Worm (Caenorhabditis elegans) whole organism, late embryonic: ENCODE results near the gene srw-3.

ENCODE experiments used
- elt-2 ChIP-seq: sonication (generic microtip); optimal IDR thresholded peaks from 2 replicates; lab custom pipeline; 2016; ENCODE audit warnings: missing genetic modification reagents, missing genetic modification characterization, missing compliant biosample characterization
- hlh-8 ChIP-seq: sonication (generic microtip); optimal IDR thresholded peaks from 2 replicates; lab custom pipeline; 2016; ENCODE audit warnings: missing genotype, missing genetic modification characterization, missing compliant biosample characterization

The srw-3 gene

DNA sequence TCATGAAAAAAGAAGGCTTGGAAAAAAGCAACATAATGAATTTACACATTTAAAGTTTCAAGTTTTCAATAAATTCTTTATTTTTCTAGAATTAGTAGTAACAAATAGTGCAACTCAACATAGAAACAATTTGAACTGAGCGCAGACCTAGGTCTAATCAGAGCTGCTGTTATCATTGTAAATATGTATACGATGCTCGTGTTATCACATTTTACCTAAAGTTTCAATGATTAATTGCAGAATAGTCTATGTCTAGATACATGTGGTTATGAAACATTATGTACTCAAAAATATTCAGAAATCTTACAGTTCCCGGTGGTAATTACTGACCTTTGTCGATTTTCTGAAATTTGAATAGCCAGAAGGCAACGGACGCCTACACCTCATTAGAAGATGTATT is 50.6 kb downstream of the srw-3 start:
- TF ChIP-seq hlh-8 (tag; lab: Kevin White, UChicago) (no peak), elt-2 (tag; lab: Kevin White, UChicago) (peak; percentile 79)
